Worm (Caenorhabditis elegans) whole organism, mixed stage, embryonic: ENCODE data around the gene dhs-16.

Experiments
- bed-3 ChIP-seq: fragments of 200-800 bp; sonication (Bioruptor generic); optimal IDR thresholded peaks from 3 replicates; lab custom pipeline; 2018; ENCODE audit warnings: mild to moderate bottlenecking, missing genetic modification characterization, moderate library complexity, missing compliant biosample characterization
- nhr-76 ChIP-seq: sonication (generic microtip); optimal IDR thresholded peaks from 2 replicates; lab custom pipeline; 2017; ENCODE audit warnings: missing biosample characterization, missing genetic modification characterization
- snpc-4 ChIP-seq: fragments of 150-350 bp; optimal IDR thresholded peaks from 2 replicates; lab custom pipeline; 2014; ENCODE audit warnings: missing biosample characterization, missing genetic modification characterization
- tbx-8 ChIP-seq: fragments of 200-800 bp; sonication (Bioruptor generic); optimal IDR thresholded peaks from 2 replicates; lab custom pipeline; 2018; ENCODE audit warnings: mild to moderate bottlenecking, missing genetic modification characterization, moderate library complexity, missing compliant biosample characterization
- unc-39 ChIP-seq: fragments of 150-350 bp; optimal IDR thresholded peaks from 2 replicates; lab custom pipeline; 2014; ENCODE audit warnings: missing biosample characterization, missing genetic modification characterization
- unc-62 ChIP-seq: fragments of 150-350 bp; optimal IDR thresholded peaks from 2 replicates; lab custom pipeline; 2014; ENCODE audit warnings: missing biosample characterization, missing genetic modification reagents, missing genetic modification characterization

DNA sequence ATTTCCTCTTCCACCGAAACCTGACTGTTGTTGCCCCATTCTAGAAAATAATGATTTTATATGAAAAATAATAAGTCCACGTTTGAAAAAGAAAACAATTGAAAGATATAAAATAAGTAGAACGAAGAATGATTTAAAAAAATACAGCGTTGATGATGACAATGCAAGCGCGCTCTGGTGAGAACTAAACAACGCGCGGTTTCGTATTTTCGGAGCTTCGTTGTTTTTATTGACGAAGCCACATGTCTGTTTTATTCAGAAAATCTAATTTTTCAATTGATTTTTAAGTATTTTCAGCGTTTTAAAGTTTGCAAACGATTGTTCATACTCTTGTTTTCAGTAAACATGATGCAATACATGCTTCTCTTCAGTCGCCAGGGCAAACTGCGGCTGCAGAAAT lies 34.1 kb downstream of the dhs-16 start, which contains the start of the genes rpt-2 and aps-1:
- TF ChIP-seq snpc-4 (tag; lab: Kevin White, UChicago) (no peak), unc-62 (GFP tag; lab: Kevin White, UChicago) (peak; percentile 45), nhr-76 (tag; lab: Kevin White, UChicago) (no peak), bed-3 (GFP tag; lab: Kevin White, UChicago) (no peak), tbx-8 (no peak), unc-39 (tag; lab: Kevin White, UChicago) (no peak)
